Worm (Caenorhabditis elegans) whole organism, young adult: ENCODE data around the gene srw-108.
A peak's percentile ranks its signal among the peaks of the same experiment; 100 is the strongest.

Experiments used
- B0019.2 ChIP-seq: fragments of 200-800 bp; sonication (Bioruptor generic); conservative IDR thresholded peaks from 2 replicates; pipeline ENCODE4 v1.3.6; 2022; ENCODE audit warnings: missing genetic modification reagents, missing genetic modification characterization, missing compliant biosample characterization
- B0261.1 ChIP-seq: sonication (generic microtip); optimal IDR thresholded peaks from 2 replicates; lab custom pipeline; 2016; ENCODE audit warnings: mild to moderate bottlenecking, missing genetic modification characterization, moderate library complexity, missing compliant biosample characterization
- C06A6.2 ChIP-seq: fragments of 200-800 bp; sonication (Bioruptor generic); conservative IDR thresholded peaks from 2 replicates; pipeline ENCODE4 v1.3.6; 2022; ENCODE audit warnings: missing genetic modification characterization, missing compliant biosample characterization
- D2030.7 ChIP-seq: fragments of 200-800 bp; sonication (Bioruptor generic); IDR thresholded peaks from 2 replicates; pipeline ENCODE4 v1.3.6; 2022; ENCODE audit warnings: missing genetic modification reagents, missing genetic modification characterization, missing compliant biosample characterization
- F10E7.11 ChIP-seq: sonication (generic microtip); optimal IDR thresholded peaks from 2 replicates; lab custom pipeline; 2017; ENCODE audit warnings: mild to moderate bottlenecking, missing genetic modification characterization, moderate library complexity, missing compliant biosample characterization
- F22D6.2 ChIP-seq: sonication (generic microtip); optimal IDR thresholded peaks from 2 replicates; lab custom pipeline; 2016; ENCODE audit warnings: mild to moderate bottlenecking, missing genetic modification characterization, missing compliant biosample characterization
- F52B5.7 ChIP-seq: sonication (generic microtip); optimal IDR thresholded peaks from 2 replicates; lab custom pipeline; 2016; ENCODE audit warnings: mild to moderate bottlenecking, missing genetic modification characterization, missing compliant biosample characterization
- T07F8.4 ChIP-seq: sonication (generic microtip); optimal IDR thresholded peaks from 2 replicates; lab custom pipeline; 2016; ENCODE audit warnings: mild to moderate bottlenecking, missing genetic modification characterization, moderate library complexity, missing compliant biosample characterization
- T26A5.8 ChIP-seq: sonication (generic microtip); optimal IDR thresholded peaks from 2 replicates; lab custom pipeline; 2016; ENCODE audit warnings: missing genetic modification characterization, missing compliant biosample characterization
- Y79H2A.3 ChIP-seq: fragments of 200-800 bp; sonication (Bioruptor generic); conservative IDR thresholded peaks from 2 replicates; pipeline ENCODE4 v1.3.6; 2022; ENCODE audit warnings: missing genetic modification reagents, missing genetic modification characterization, missing compliant biosample characterization
- aptf-3 ChIP-seq: fragments of 200-800 bp; sonication (Bioruptor generic); IDR thresholded peaks from 2 replicates; pipeline ENCODE4 v1.3.6; 2022; ENCODE audit warnings: missing genetic modification characterization, missing compliant biosample characterization
- attf-3 ChIP-seq: fragments of 200-800 bp; sonication (Bioruptor generic); conservative IDR thresholded peaks from 2 replicates; pipeline ENCODE4 v1.3.6; 2022; ENCODE audit warnings: missing genetic modification reagents, missing genetic modification characterization, missing compliant biosample characterization
- bed-2 ChIP-seq: fragments of 200-800 bp; sonication (Bioruptor generic); IDR thresholded peaks from 2 replicates; pipeline ENCODE4 v1.3.6; 2022; ENCODE audit warnings: missing genetic modification reagents, missing genetic modification characterization, missing compliant biosample characterization
- ceh-58 ChIP-seq: fragments of 200-800 bp; sonication (Bioruptor generic); IDR thresholded peaks from 2 replicates; pipeline ENCODE4 v1.3.6; 2022; ENCODE audit warnings: missing genetic modification characterization, missing compliant biosample characterization
- chd-7 ChIP-seq: sonication (generic microtip); optimal IDR thresholded peaks from 2 replicates; lab custom pipeline; 2016; ENCODE audit warnings: mild to moderate bottlenecking, missing genetic modification characterization, moderate library complexity, missing compliant biosample characterization
- dox-1 ChIP-seq: fragments of 200-800 bp; sonication (Bioruptor generic); IDR thresholded peaks from 2 replicates; pipeline ENCODE4 v1.3.6; 2022; ENCODE audit warnings: missing genetic modification reagents, missing genetic modification characterization, missing compliant biosample characterization
- dpff-1 ChIP-seq: sonication (generic microtip); optimal IDR thresholded peaks from 2 replicates; lab custom pipeline; 2017; ENCODE audit warnings: mild to moderate bottlenecking, missing genetic modification characterization, missing compliant biosample characterization
- efl-1 ChIP-seq: fragments of 150-350 bp; optimal IDR thresholded peaks from 2 replicates; lab custom pipeline; 2014; ENCODE audit warnings: missing biosample characterization, missing genetic modification reagents, missing genetic modification characterization
- egl-18 ChIP-seq: fragments of 200-800 bp; sonication (Bioruptor generic); IDR thresholded peaks from 2 replicates; pipeline ENCODE4 v1.3.6; 2022; ENCODE audit warnings: missing genetic modification reagents, missing genetic modification characterization, missing compliant biosample characterization
- egrh-3 ChIP-seq: fragments of 200-800 bp; sonication (Bioruptor generic); IDR thresholded peaks from 2 replicates; pipeline ENCODE4 v1.3.6; 2022; ENCODE audit warnings: missing genetic modification reagents, missing genetic modification characterization, missing compliant biosample characterization
- ekl-4 ChIP-seq: fragments of 200-800 bp; sonication (Bioruptor generic); IDR thresholded peaks from 2 replicates; pipeline ENCODE4 v1.3.6; 2022; ENCODE audit warnings: missing genetic modification reagents, missing genetic modification characterization, missing compliant biosample characterization
- hmg-1.2 ChIP-seq: fragments of 200-800 bp; sonication (Bioruptor generic); IDR thresholded peaks from 2 replicates; pipeline ENCODE4 v1.3.6; 2022; ENCODE audit warnings: missing genetic modification reagents, missing genetic modification characterization, missing compliant biosample characterization
- hrde-1 ChIP-seq: sonication (generic microtip); optimal IDR thresholded peaks from 2 replicates; lab custom pipeline; 2016; ENCODE audit warnings: missing genetic modification characterization, mild to moderate bottlenecking, missing compliant biosample characterization, moderate library complexity, missing genotype, missing genetic modification reagents, borderline replicate concordance
- hsf-1 ChIP-seq: fragments of 200-800 bp; sonication (Bioruptor generic); IDR thresholded peaks from 2 replicates; pipeline ENCODE4 v1.3.6; 2022; ENCODE audit warnings: missing genetic modification reagents, missing genetic modification characterization, missing compliant biosample characterization
- lag-1 ChIP-seq: fragments of 200-800 bp; sonication (Bioruptor generic); IDR thresholded peaks from 2 replicates; pipeline ENCODE4 v1.3.6; 2022; ENCODE audit warnings: missing genetic modification reagents, missing genetic modification characterization, missing compliant biosample characterization
- lsl-1 ChIP-seq: fragments of 200-800 bp; sonication (Bioruptor generic); optimal IDR thresholded peaks from 2 replicates; lab custom pipeline; 2018; ENCODE audit warnings: mild to moderate bottlenecking, missing genetic modification characterization, moderate library complexity, missing compliant biosample characterization
- madf-10 ChIP-seq: sonication (generic microtip); optimal IDR thresholded peaks from 2 replicates; lab custom pipeline; 2016; ENCODE audit warnings: mild to moderate bottlenecking, missing genetic modification characterization, missing compliant biosample characterization
- mcd-1 ChIP-seq: fragments of 200-800 bp; sonication (Bioruptor generic); IDR thresholded peaks from 2 replicates; pipeline ENCODE4 v1.3.6; 2022; ENCODE audit warnings: missing genetic modification reagents, missing genetic modification characterization, missing compliant biosample characterization
- mes-4 ChIP-seq: sonication (generic microtip); optimal IDR thresholded peaks from 2 replicates; lab custom pipeline; 2016; ENCODE audit warnings: missing genotype, missing genetic modification characterization, missing compliant biosample characterization
- nhr-179 ChIP-seq: sonication (generic microtip); optimal IDR thresholded peaks from 2 replicates; lab custom pipeline; 2016; ENCODE audit warnings: mild to moderate bottlenecking, missing genetic modification characterization, missing compliant biosample characterization
- nhr-27 ChIP-seq: fragments of 200-800 bp; sonication (Bioruptor generic); optimal IDR thresholded peaks from 2 replicates; lab custom pipeline; 2018; ENCODE audit warnings: mild to moderate bottlenecking, missing genetic modification characterization, moderate library complexity, missing compliant biosample characterization
- nhr-80 ChIP-seq: sonication (generic microtip); optimal IDR thresholded peaks from 2 replicates; lab custom pipeline; 2016; ENCODE audit warnings: missing genetic modification characterization, missing compliant biosample characterization
- sdz-38 ChIP-seq: sonication (generic microtip); optimal IDR thresholded peaks from 2 replicates; lab custom pipeline; 2016; ENCODE audit warnings: missing genotype, missing genetic modification characterization, missing compliant biosample characterization
- snpc-4 ChIP-seq, 5 experiments: fragments of 150-350 bp in 1 of 5; sonication (generic microtip) in 4 of 5; optimal IDR thresholded peaks; 2 replicates each; lab custom pipeline; 2014 to 2018; ENCODE audit warnings: missing genetic modification characterization in 5 of 5, missing biosample characterization in 3 of 5, antibody characterized with exemption in 2 of 5, mild to moderate bottlenecking in 2 of 5, missing compliant biosample characterization in 2 of 5, missing genotype in 2 of 5, moderate library complexity in 2 of 5, missing genetic modification reagents in 1 of 5
- unc-130 ChIP-seq: sonication (generic microtip); optimal IDR thresholded peaks from 2 replicates; lab custom pipeline; 2016; ENCODE audit warnings: missing genetic modification reagents, missing genetic modification characterization, missing compliant biosample characterization
- unc-62 ChIP-seq: fragments of 150-350 bp; optimal IDR thresholded peaks from 2 replicates; lab custom pipeline; 2014; ENCODE audit warnings: missing biosample characterization, missing genetic modification reagents, missing genetic modification characterization
- zfh-2 ChIP-seq: fragments of 200-800 bp; sonication (Bioruptor generic); conservative IDR thresholded peaks from 2 replicates; pipeline ENCODE4 v1.3.6; 2022; ENCODE audit warnings: missing genetic modification reagents, missing genetic modification characterization, missing compliant biosample characterization
- zim-3 ChIP-seq: sonication (generic microtip); optimal IDR thresholded peaks from 2 replicates; lab custom pipeline; 2017; ENCODE audit warnings: mild to moderate bottlenecking, missing genetic modification characterization, moderate library complexity, missing compliant biosample characterization
- ztf-22 ChIP-seq: fragments of 200-800 bp; sonication (Bioruptor generic); optimal IDR thresholded peaks from 2 replicates; lab custom pipeline; 2018; ENCODE audit warnings: mild to moderate bottlenecking, missing genetic modification characterization, moderate library complexity, missing compliant biosample characterization

The srw-108 gene

DNA sequence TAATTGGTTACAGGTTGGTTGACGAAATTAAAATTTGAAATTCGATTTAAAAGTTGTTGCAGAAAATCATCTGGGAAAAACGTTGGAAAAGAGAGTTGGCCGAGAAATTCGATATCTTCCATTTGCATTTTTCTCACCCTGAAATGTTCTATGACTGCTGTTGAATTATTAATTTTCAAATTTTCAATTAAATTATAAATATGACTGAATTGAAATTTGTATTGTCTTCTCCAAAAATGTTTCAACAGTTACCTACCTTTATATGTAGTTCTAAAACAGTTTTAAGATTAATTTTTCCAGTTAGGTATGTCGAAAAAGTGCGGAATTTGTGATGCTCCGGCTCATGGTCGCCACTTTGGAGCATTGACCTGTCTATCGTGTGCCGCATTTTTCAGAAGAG lies 41.0 kb upstream of the srw-108 start, which contains the start of gene nhr-211:
Gene nhr-211, plus strand, starts transcription at position 301 of the 400 bp plus-strand sequence.
- TF ChIP-seq efl-1 (GFP tag; lab: Kevin White, UChicago) (no peak), F10E7.11 (no peak), sdz-38 (tag; lab: Kevin White, UChicago) (no peak), egrh-3 (GFP tag; lab: Robert Waterston, UW) (no peak), F52B5.7 (tag; lab: Kevin White, UChicago) (no peak), hrde-1 (no peak), F22D6.2 (tag; lab: Kevin White, UChicago) (no peak), dox-1 (no peak), C06A6.2 (GFP tag; lab: Robert Waterston, UW) (no peak), ztf-22 (GFP tag; lab: Kevin White, UChicago) (no peak), hsf-1 (GFP tag; lab: Robert Waterston, UW) (no peak), lag-1 (no peak), madf-10 (tag; lab: Kevin White, UChicago) (no peak), mes-4 (tag; lab: Kevin White, UChicago) (no peak), B0019.2 (GFP tag; lab: Robert Waterston, UW) (no peak), ekl-4 (GFP tag; lab: Robert Waterston, UW) (no peak), B0261.1 (tag; lab: Kevin White, UChicago) (no peak)

DNA sequence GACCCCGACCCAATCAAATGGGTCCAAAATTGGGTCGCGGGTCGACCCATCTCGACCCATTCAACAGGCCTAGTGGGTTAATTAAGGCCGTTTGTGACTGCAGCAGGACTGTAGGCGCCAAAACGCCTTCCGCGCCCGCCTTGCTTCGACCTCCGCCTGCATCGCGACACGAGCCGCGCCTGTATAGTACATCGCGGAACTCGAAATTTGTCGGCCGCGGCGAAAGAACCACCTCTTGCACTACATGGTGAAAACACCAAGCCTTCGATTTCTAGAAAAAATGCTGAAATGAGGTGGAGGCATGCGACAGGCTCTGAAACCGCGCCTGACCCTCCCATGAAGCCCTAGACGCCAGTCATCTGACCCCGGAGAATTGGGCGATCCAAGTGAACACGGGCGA lies 39.7 kb upstream of the srw-108 start:
- TF ChIP-seq snpc-4 (GFP tag; optimal IDR thresholded peaks at IDR 0.05; lab: Kevin White, UChicago) = no peak
- TF ChIP-seq snpc-4 (tag; optimal IDR thresholded peaks at IDR 0.05; lab: Kevin White, UChicago) = peak in 2 of 4 experiments; percentile 57 to 72
- no peak for TF ChIP-seq aptf-3
- peak; percentile 58 for TF ChIP-seq zfh-2
- no peak for TF ChIP-seq ceh-58
- no peak for TF ChIP-seq lsl-1 (GFP tag; lab: Kevin White, UChicago)
- TF ChIP-seq dpff-1 (tag; lab: Kevin White, UChicago) = no peak
- peak; percentile 13; the same call in 1 of the 2 replicates for TF ChIP-seq hmg-1.2 (GFP tag; lab: Robert Waterston, UW)
- no peak for TF ChIP-seq nhr-179 (tag; lab: Kevin White, UChicago)
- no peak for TF ChIP-seq lag-1
- no peak for TF ChIP-seq attf-3 (GFP tag; lab: Robert Waterston, UW)
- TF ChIP-seq egl-18 (GFP tag; lab: Robert Waterston, UW) = no peak
- no peak for TF ChIP-seq T26A5.8
- TF ChIP-seq chd-7 (tag; lab: Kevin White, UChicago) = no peak
- TF ChIP-seq zim-3 (tag; lab: Kevin White, UChicago) = no peak
- no peak for TF ChIP-seq nhr-27 (tag; lab: Kevin White, UChicago)

DNA sequence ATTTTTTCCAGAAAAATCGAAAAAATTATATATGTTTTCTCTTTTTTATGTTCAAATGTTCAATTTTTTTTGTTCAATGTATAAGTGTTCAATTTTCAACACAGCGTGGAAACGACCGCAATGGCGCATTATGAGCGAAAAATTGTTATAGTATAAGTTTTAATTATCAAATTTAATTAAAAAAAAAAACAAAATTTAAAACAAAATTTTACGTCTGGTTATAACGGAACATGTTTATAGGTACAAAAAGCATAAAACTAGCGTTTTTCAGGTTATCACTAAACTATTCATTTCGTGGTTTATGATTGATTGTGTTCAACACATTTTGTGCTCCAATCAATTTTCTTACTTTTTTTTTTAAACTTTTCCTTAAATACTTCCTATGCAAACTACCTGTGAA lies 38.4 kb upstream of the srw-108 start, which contains the start of gene nhr-106:
Gene nhr-106, plus strand, starts transcription at position 301 of the 400 bp plus-strand sequence.
- peak; percentile 27 for TF ChIP-seq nhr-80 (tag; lab: Kevin White, UChicago)
- no peak for TF ChIP-seq mcd-1 (GFP tag; lab: Robert Waterston, UW)
- TF ChIP-seq, all 124 proteins: peak for 1

DNA sequence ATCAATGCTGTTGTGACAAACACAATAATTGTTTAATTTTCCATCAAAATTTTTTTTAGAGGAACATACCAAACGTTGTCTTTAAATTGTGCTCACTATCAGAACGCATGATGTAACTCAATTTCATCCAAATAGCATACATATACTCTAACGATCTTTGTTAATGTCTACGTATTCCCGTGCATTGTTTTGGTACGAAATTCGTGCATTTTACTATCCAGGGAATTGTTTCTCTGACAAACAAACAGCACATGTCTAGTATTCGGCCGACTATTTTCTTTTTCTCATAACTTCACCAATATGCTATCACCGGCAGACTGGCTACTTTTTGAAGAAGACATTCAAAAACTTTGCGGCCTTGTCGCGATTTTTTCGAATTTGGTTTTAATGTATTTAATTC lies 36.3 kb upstream of the srw-108 start, which contains the start of gene str-196:
Gene str-196, plus strand, starts transcription at position 301 of the 400 bp plus-strand sequence.
- TF ChIP-seq snpc-4 (GFP tag; optimal IDR thresholded peaks at IDR 0.05; lab: Kevin White, UChicago) (no peak), snpc-4 (tag; optimal IDR thresholded peaks at IDR 0.05; lab: Kevin White, UChicago) (no peak), aptf-3 (no peak), unc-62 (GFP tag; lab: Kevin White, UChicago) (no peak), bed-2 (no peak), Y79H2A.3 (GFP tag; lab: Robert Waterston, UW) (no peak), T07F8.4 (no peak), zfh-2 (no peak), egrh-3 (GFP tag; lab: Robert Waterston, UW) (no peak), unc-130 (GFP tag; lab: Kevin White, UChicago) (no peak), D2030.7 (no peak)
